Worm (Caenorhabditis elegans) whole organism, young adult: ENCODE results near the gene acp-1.

ENCODE experiments used
- athp-1 ChIP-seq: sonication (generic microtip); optimal IDR thresholded peaks from 2 replicates; lab custom pipeline; 2017; ENCODE audit warnings: mild to moderate bottlenecking, missing genetic modification characterization, missing compliant biosample characterization
- ceh-79 ChIP-seq: sonication (generic microtip); optimal IDR thresholded peaks from 2 replicates; lab custom pipeline; 2017; ENCODE audit warnings: mild to moderate bottlenecking, missing genetic modification characterization, missing compliant biosample characterization
- dpff-1 ChIP-seq: sonication (generic microtip); optimal IDR thresholded peaks from 2 replicates; lab custom pipeline; 2017; ENCODE audit warnings: mild to moderate bottlenecking, missing genetic modification characterization, missing compliant biosample characterization
- sptf-2 ChIP-seq: fragments of 200-800 bp; sonication (Bioruptor generic); optimal IDR thresholded peaks from 2 replicates; lab custom pipeline; 2018; ENCODE audit warnings: mild to moderate bottlenecking, missing genetic modification characterization, missing compliant biosample characterization
- ztf-28 ChIP-seq: fragments of 200-800 bp; sonication (Bioruptor generic); IDR thresholded peaks from 2 replicates; pipeline ENCODE4 v1.3.6; 2022; ENCODE audit warnings: missing genetic modification reagents, missing genetic modification characterization, missing compliant biosample characterization

DNA sequence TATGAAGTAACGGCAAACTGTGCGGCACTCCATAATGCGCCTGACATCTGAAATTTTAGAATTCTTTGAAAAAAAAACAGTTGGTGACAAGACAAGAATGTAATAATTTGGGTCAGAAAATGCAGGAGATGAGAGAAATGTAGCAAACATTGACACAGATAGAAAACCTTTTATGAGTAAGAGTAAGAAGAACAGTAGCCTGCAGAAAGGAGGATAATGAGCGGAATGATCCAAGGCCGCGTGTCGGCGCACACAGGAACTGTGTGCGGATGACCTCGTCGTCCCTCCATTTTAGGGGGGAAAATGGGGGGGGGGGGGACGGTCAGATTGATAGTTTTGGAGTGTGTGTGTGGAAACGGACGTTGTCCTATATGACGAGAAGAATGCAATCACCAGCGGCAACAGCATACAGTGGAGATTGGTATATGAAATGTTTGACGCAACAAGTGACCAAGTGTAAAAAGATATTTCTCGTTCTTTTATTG lies 29.4 kb upstream of the acp-1 start, which contains the start of gene dhs-27:
- no peak for TF ChIP-seq dpff-1 (tag; lab: Kevin White, UChicago)
- TF ChIP-seq ztf-28 (GFP tag; lab: Robert Waterston, UW): no peak
- TF ChIP-seq ceh-79: no peak
- no peak for TF ChIP-seq athp-1 (tag; lab: Kevin White, UChicago)
- no peak for TF ChIP-seq sptf-2 (GFP tag; lab: Kevin White, UChicago)
